Worm (Caenorhabditis elegans): ENCODE measurements around the gene cyn-12.

- TF ChIP-seq B0019.2 (GFP tag; conservative IDR thresholded peaks at IDR 0.05) = no peak
- no peak for TF ChIP-seq attf-5 (GFP tag; optimal IDR thresholded peaks at IDR 0.05)
- no peak for TF ChIP-seq madf-8 (GFP tag; conservative IDR thresholded peaks at IDR 0.05)
- TF ChIP-seq B0336.3 (GFP tag; IDR thresholded peaks at IDR 0.05) = no peak
- TF ChIP-seq snpc-1.3 (tag; optimal IDR thresholded peaks at IDR 0.05; ENCODE audit: insufficient read depth) = no peak
- no peak for TF ChIP-seq mel-28 (tag; optimal IDR thresholded peaks at IDR 0.05; ENCODE audit: borderline replicate concordance)
- no peak for TF ChIP-seq C06A6.2 (GFP tag; conservative IDR thresholded peaks at IDR 0.05)
- no peak for TF ChIP-seq F22D6.2 (tag; optimal IDR thresholded peaks at IDR 0.05)
- no peak for TF ChIP-seq chd-7 (tag; optimal IDR thresholded peaks at IDR 0.05)
- no peak for TF ChIP-seq xnd-1 (tag; optimal IDR thresholded peaks at IDR 0.05)
- no peak for TF ChIP-seq mcd-1 (GFP tag; IDR thresholded peaks at IDR 0.05)
- TF ChIP-seq ccch-3 (GFP tag; optimal IDR thresholded peaks at IDR 0.05) = no peak
Measured at ce11 chrIV:7139143-7139542, 6.1 kb upstream of the cyn-12 start.

Measured in whole organism, young adult.